Worm (Caenorhabditis elegans) whole organism, L2 larva: ENCODE data around the gene F22D3.4.

Experiments
- blmp-1 ChIP-seq: sonication (generic microtip); optimal IDR thresholded peaks from 2 replicates; lab custom pipeline; 2017; ENCODE audit warnings: missing genetic modification characterization, mild to moderate bottlenecking, missing compliant biosample characterization, antibody characterized with exemption, moderate library complexity; ENCODE audit not compliant: insufficient read depth
- ceh-16 ChIP-seq: fragments of 150-350 bp; optimal IDR thresholded peaks from 2 replicates; lab custom pipeline; 2014; ENCODE audit warnings: missing biosample characterization, missing genetic modification characterization
- ceh-82 ChIP-seq: fragments of 150-350 bp; optimal IDR thresholded peaks from 2 replicates; lab custom pipeline; 2014; ENCODE audit warnings: missing biosample characterization, missing genetic modification characterization
- dmd-4 ChIP-seq: sonication (generic microtip); optimal IDR thresholded peaks from 2 replicates; lab custom pipeline; 2017; ENCODE audit warnings: missing biosample characterization, missing genetic modification characterization
- elt-1 ChIP-seq: fragments of 150-350 bp; optimal IDR thresholded peaks from 2 replicates; lab custom pipeline; 2014; ENCODE audit warnings: missing biosample characterization, missing genetic modification characterization
- mdl-1 ChIP-seq, 2 experiments: fragments of 150-350 bp in 1 of 2; sonication (generic microtip) in 1 of 2; optimal IDR thresholded peaks; 2 replicates each; lab custom pipeline; 2017; ENCODE audit warnings: missing biosample characterization in 2 of 2, missing genetic modification characterization in 2 of 2
- nhr-21 ChIP-seq: fragments of 150-350 bp; optimal IDR thresholded peaks from 2 replicates; lab custom pipeline; 2014; ENCODE audit warnings: missing biosample characterization, missing genetic modification characterization
- nhr-6 ChIP-seq: fragments of 150-350 bp; optimal IDR thresholded peaks from 2 replicates; lab custom pipeline; 2014; ENCODE audit warnings: missing biosample characterization, missing genetic modification characterization
- nhr-77 ChIP-seq: fragments of 150-350 bp; optimal IDR thresholded peaks from 2 replicates; lab custom pipeline; 2014; ENCODE audit warnings: missing biosample characterization, missing genetic modification characterization
- snpc-4 ChIP-seq: fragments of 150-350 bp; optimal IDR thresholded peaks from 2 replicates; lab custom pipeline; 2014; ENCODE audit warnings: missing biosample characterization, missing genetic modification characterization
- zag-1 ChIP-seq: fragments of 150-350 bp; optimal IDR thresholded peaks from 2 replicates; lab custom pipeline; 2014; ENCODE audit warnings: missing biosample characterization, missing genetic modification characterization
- ztf-11 ChIP-seq: sonication (generic microtip); optimal IDR thresholded peaks from 2 replicates; lab custom pipeline; 2017; ENCODE audit warnings: missing biosample characterization, missing genetic modification characterization
- ztf-4 ChIP-seq: fragments of 150-350 bp; optimal IDR thresholded peaks from 2 replicates; lab custom pipeline; 2014; ENCODE audit warnings: missing biosample characterization, missing genetic modification characterization

DNA sequence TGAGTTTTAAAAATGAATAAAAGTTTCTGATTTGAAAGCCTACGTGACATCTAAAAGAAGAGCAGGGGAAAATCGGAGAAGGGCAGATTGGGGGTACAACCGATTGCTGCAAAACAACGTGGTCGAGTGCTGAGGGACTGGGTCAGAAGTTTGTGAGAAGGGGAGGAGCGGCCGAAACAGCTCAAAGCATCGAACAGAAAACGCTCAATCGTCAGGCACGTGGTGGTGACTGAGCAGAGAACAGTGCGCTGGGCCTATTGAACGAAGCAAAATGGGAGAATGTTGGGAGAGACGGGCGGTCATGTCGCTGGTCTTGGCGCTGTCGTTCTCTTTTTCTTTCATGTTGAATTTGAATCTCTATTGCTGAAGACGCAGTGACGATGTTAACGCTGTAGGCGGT lies 36.2 kb downstream of the F22D3.4 start:
- TF ChIP-seq nhr-77 (tag; lab: Kevin White, UChicago) (no peak), zag-1 (no peak), ztf-11 (tag; lab: Kevin White, UChicago) (no peak), ztf-4 (tag; lab: Kevin White, UChicago) (peak; percentile 13), nhr-6 (tag; lab: Kevin White, UChicago) (no peak), mdl-1 (tag; optimal IDR thresholded peaks at IDR 0.05; lab: Kevin White, UChicago) (peak; percentile 60 to 92), ceh-82 (tag; lab: Kevin White, UChicago) (no peak), nhr-21 (tag; lab: Kevin White, UChicago) (peak; percentile 78), blmp-1 (tag; lab: Kevin White, UChicago) (peak; percentile 47), ceh-16 (tag; lab: Kevin White, UChicago) (no peak), elt-1 (tag; lab: Kevin White, UChicago) (no peak), dmd-4 (no peak), snpc-4 (tag; lab: Kevin White, UChicago) (peak; percentile 21)
